Worm (Caenorhabditis elegans) whole organism, L1 larva: ENCODE data around the gene srh-22.

Experiments
- ama-1 ChIP-seq: fragments of 150-350 bp; optimal IDR thresholded peaks from 2 replicates; lab custom pipeline; 2014
- jun-1 ChIP-seq: fragments of 150-350 bp; optimal IDR thresholded peaks from 2 replicates; lab custom pipeline; 2014; ENCODE audit warnings: missing biosample characterization, missing genetic modification reagents, missing genetic modification characterization
- pqm-1 ChIP-seq: sonication (generic microtip); optimal IDR thresholded peaks from 3 replicates; lab custom pipeline; 2017; ENCODE audit warnings: missing biosample characterization, missing genetic modification characterization
- unc-30 ChIP-seq: sonication (generic microtip); optimal IDR thresholded peaks from 2 replicates; lab custom pipeline; 2017; ENCODE audit warnings: missing biosample characterization, missing genetic modification characterization

ce11 chrV:4877587-4877986, 44.5 kb upstream of the srh-22 start, which contains the start of gene T19H12.6:
- TF ChIP-seq jun-1 (tag; lab: Kevin White, UChicago) = no peak
- TF ChIP-seq pqm-1 (tag; lab: Kevin White, UChicago) = no peak
- TF ChIP-seq ama-1 (lab: Kevin White, UChicago) = no peak
- no peak for TF ChIP-seq unc-30 (tag; lab: Kevin White, UChicago)
